Worm (Caenorhabditis elegans) whole organism, young adult: Measurements from ENCODE around the gene tbcb-1.

Source experiments
- B0019.2 ChIP-seq: fragments of 200-800 bp; sonication (Bioruptor generic); conservative IDR thresholded peaks from 2 replicates; pipeline ENCODE4 v1.3.6; 2022; ENCODE audit warnings: missing genetic modification reagents, missing genetic modification characterization, missing compliant biosample characterization
- B0261.1 ChIP-seq: sonication (generic microtip); optimal IDR thresholded peaks from 2 replicates; lab custom pipeline; 2016; ENCODE audit warnings: mild to moderate bottlenecking, missing genetic modification characterization, moderate library complexity, missing compliant biosample characterization
- B0336.3 ChIP-seq: fragments of 200-800 bp; sonication (Bioruptor generic); IDR thresholded peaks from 2 replicates; pipeline ENCODE4 v1.3.6; 2022; ENCODE audit warnings: missing genetic modification characterization, missing compliant biosample characterization
- C06A6.2 ChIP-seq: fragments of 200-800 bp; sonication (Bioruptor generic); conservative IDR thresholded peaks from 2 replicates; pipeline ENCODE4 v1.3.6; 2022; ENCODE audit warnings: missing genetic modification characterization, missing compliant biosample characterization
- C17E4.6 ChIP-seq: fragments of 200-800 bp; sonication (Bioruptor generic); IDR thresholded peaks from 2 replicates; pipeline ENCODE4 v1.3.6; 2022; ENCODE audit warnings: missing genetic modification reagents, missing genetic modification characterization, missing compliant biosample characterization
- F10E7.11 ChIP-seq: sonication (generic microtip); optimal IDR thresholded peaks from 2 replicates; lab custom pipeline; 2017; ENCODE audit warnings: mild to moderate bottlenecking, missing genetic modification characterization, moderate library complexity, missing compliant biosample characterization
- F37B4.10 ChIP-seq: fragments of 200-800 bp; sonication (Bioruptor generic); IDR thresholded peaks from 2 replicates; pipeline ENCODE4 v1.3.6; 2022; ENCODE audit warnings: missing genetic modification characterization, missing compliant biosample characterization
- F39B2.1 ChIP-seq: fragments of 200-800 bp; sonication (Bioruptor generic); IDR thresholded peaks from 2 replicates; pipeline ENCODE4 v1.3.6; 2022; ENCODE audit warnings: missing genetic modification reagents, missing genetic modification characterization, missing compliant biosample characterization
- F55B11.4 ChIP-seq: sonication (generic microtip); optimal IDR thresholded peaks from 2 replicates; lab custom pipeline; 2016; ENCODE audit warnings: missing compliant biosample characterization, missing genetic modification characterization, borderline replicate concordance; ENCODE audit not compliant: insufficient read depth
- K11D2.4 ChIP-seq: fragments of 200-800 bp; sonication (Bioruptor generic); IDR thresholded peaks from 2 replicates; pipeline ENCODE4 v1.3.6; 2022; ENCODE audit warnings: missing genetic modification reagents, missing genetic modification characterization, missing compliant biosample characterization
- Y79H2A.3 ChIP-seq: fragments of 200-800 bp; sonication (Bioruptor generic); conservative IDR thresholded peaks from 2 replicates; pipeline ENCODE4 v1.3.6; 2022; ENCODE audit warnings: missing genetic modification reagents, missing genetic modification characterization, missing compliant biosample characterization
- ZK185.1 ChIP-seq: sonication (generic microtip); optimal IDR thresholded peaks from 2 replicates; lab custom pipeline; 2016; ENCODE audit warnings: mild to moderate bottlenecking, missing genetic modification characterization, missing compliant biosample characterization; ENCODE audit not compliant: poor library complexity, severe bottlenecking
- akir-1 ChIP-seq: fragments of 200-800 bp; sonication (Bioruptor generic); optimal IDR thresholded peaks from 2 replicates; lab custom pipeline; 2018; ENCODE audit warnings: mild to moderate bottlenecking, missing genetic modification characterization, moderate library complexity, missing compliant biosample characterization
- aptf-3 ChIP-seq: fragments of 200-800 bp; sonication (Bioruptor generic); IDR thresholded peaks from 2 replicates; pipeline ENCODE4 v1.3.6; 2022; ENCODE audit warnings: missing genetic modification characterization, missing compliant biosample characterization
- athp-1 ChIP-seq: sonication (generic microtip); optimal IDR thresholded peaks from 2 replicates; lab custom pipeline; 2017; ENCODE audit warnings: mild to moderate bottlenecking, missing genetic modification characterization, missing compliant biosample characterization
- attf-6 ChIP-seq: fragments of 200-800 bp; sonication (Bioruptor generic); IDR thresholded peaks from 2 replicates; pipeline ENCODE4 v1.3.6; 2022; ENCODE audit warnings: missing genetic modification reagents, missing genetic modification characterization, missing compliant biosample characterization
- bed-1 ChIP-seq: fragments of 200-800 bp; sonication (Bioruptor generic); IDR thresholded peaks from 2 replicates; pipeline ENCODE4 v1.3.6; 2022; ENCODE audit warnings: missing genetic modification reagents, missing genetic modification characterization, missing compliant biosample characterization
- bed-2 ChIP-seq: fragments of 200-800 bp; sonication (Bioruptor generic); IDR thresholded peaks from 2 replicates; pipeline ENCODE4 v1.3.6; 2022; ENCODE audit warnings: missing genetic modification reagents, missing genetic modification characterization, missing compliant biosample characterization
- ccch-3 ChIP-seq: fragments of 200-800 bp; sonication (Bioruptor generic); optimal IDR thresholded peaks from 2 replicates; lab custom pipeline; 2018; ENCODE audit warnings: mild to moderate bottlenecking, missing genetic modification characterization, missing compliant biosample characterization
- cebp-1 ChIP-seq, 2 experiments: fragments of 200-800 bp in 1 of 2; sonication (Bioruptor generic) in 1 of 2; sonication (generic microtip) in 1 of 2; IDR thresholded peaks in 1 of 2; optimal IDR thresholded peaks in 1 of 2; 2 replicates each; pipeline versions ENCODE4 v1.3.6 to Lab custom; 2017 to 2022; ENCODE audit warnings: missing compliant biosample characterization in 2 of 2, missing genetic modification characterization in 2 of 2, mild to moderate bottlenecking in 1 of 2, missing genetic modification reagents in 1 of 2, moderate library complexity in 1 of 2
- cebp-2 ChIP-seq: fragments of 200-800 bp; sonication (Bioruptor generic); IDR thresholded peaks from 2 replicates; pipeline ENCODE4 v1.3.6; 2022; ENCODE audit warnings: missing genetic modification characterization, missing compliant biosample characterization
- ceh-58 ChIP-seq: fragments of 200-800 bp; sonication (Bioruptor generic); IDR thresholded peaks from 2 replicates; pipeline ENCODE4 v1.3.6; 2022; ENCODE audit warnings: missing genetic modification characterization, missing compliant biosample characterization
- egl-18 ChIP-seq: fragments of 200-800 bp; sonication (Bioruptor generic); IDR thresholded peaks from 2 replicates; pipeline ENCODE4 v1.3.6; 2022; ENCODE audit warnings: missing genetic modification reagents, missing genetic modification characterization, missing compliant biosample characterization
- ets-4 ChIP-seq: fragments of 200-800 bp; sonication (Bioruptor generic); optimal IDR thresholded peaks from 2 replicates; lab custom pipeline; 2018; ENCODE audit warnings: mild to moderate bottlenecking, missing genetic modification characterization, missing compliant biosample characterization
- him-1 ChIP-seq: sonication (generic microtip); optimal IDR thresholded peaks from 2 replicates; lab custom pipeline; 2016; ENCODE audit warnings: missing genotype, missing genetic modification reagents, missing genetic modification characterization, missing compliant biosample characterization
- hlh-12 ChIP-seq: sonication (generic microtip); optimal IDR thresholded peaks from 2 replicates; lab custom pipeline; 2016; ENCODE audit warnings: missing genetic modification characterization, missing compliant biosample characterization
- hlh-26 ChIP-seq: fragments of 200-800 bp; sonication (Bioruptor generic); conservative IDR thresholded peaks from 2 replicates; pipeline ENCODE4 v1.3.6; 2022; ENCODE audit warnings: missing genetic modification reagents, missing genetic modification characterization, missing compliant biosample characterization
- let-607 ChIP-seq, 2 experiments: fragments of 200-800 bp in 1 of 2; sonication (Bioruptor generic) in 1 of 2; sonication (generic microtip) in 1 of 2; optimal IDR thresholded peaks; 2 replicates each; lab custom pipeline; 2016 to 2018; ENCODE audit warnings: mild to moderate bottlenecking in 2 of 2, missing compliant biosample characterization in 2 of 2, missing genetic modification characterization in 2 of 2, moderate library complexity in 2 of 2, missing genotype in 1 of 2
- lin-54 ChIP-seq: fragments of 200-800 bp; sonication (Bioruptor generic); optimal IDR thresholded peaks from 2 replicates; lab custom pipeline; 2018; ENCODE audit warnings: mild to moderate bottlenecking, missing genetic modification characterization, missing compliant biosample characterization
- lsy-27 ChIP-seq: sonication (generic microtip); optimal IDR thresholded peaks from 2 replicates; lab custom pipeline; 2017; ENCODE audit warnings: missing genetic modification characterization, mild to moderate bottlenecking, missing compliant biosample characterization, antibody characterized with exemption, missing genotype, borderline replicate concordance; ENCODE audit not compliant: insufficient read depth
- madf-6 ChIP-seq: fragments of 200-800 bp; sonication (Bioruptor generic); IDR thresholded peaks from 2 replicates; pipeline ENCODE4 v1.3.6; 2022; ENCODE audit warnings: missing genetic modification reagents, missing genetic modification characterization, missing compliant biosample characterization
- mes-4 ChIP-seq: sonication (generic microtip); optimal IDR thresholded peaks from 2 replicates; lab custom pipeline; 2016; ENCODE audit warnings: missing genotype, missing genetic modification characterization, missing compliant biosample characterization
- mxl-1 ChIP-seq: sonication (generic microtip); optimal IDR thresholded peaks from 2 replicates; lab custom pipeline; 2016; ENCODE audit warnings: missing genetic modification characterization, missing compliant biosample characterization
- nfyb-1 ChIP-seq: fragments of 200-800 bp; sonication (Bioruptor generic); IDR thresholded peaks from 2 replicates; pipeline ENCODE4 v1.3.6; 2022; ENCODE audit warnings: missing genetic modification reagents, missing genetic modification characterization, missing compliant biosample characterization
- nhr-27 ChIP-seq: fragments of 200-800 bp; sonication (Bioruptor generic); optimal IDR thresholded peaks from 2 replicates; lab custom pipeline; 2018; ENCODE audit warnings: mild to moderate bottlenecking, missing genetic modification characterization, moderate library complexity, missing compliant biosample characterization
- nhr-80 ChIP-seq: sonication (generic microtip); optimal IDR thresholded peaks from 2 replicates; lab custom pipeline; 2016; ENCODE audit warnings: missing genetic modification characterization, missing compliant biosample characterization
- pbrm-1 ChIP-seq: fragments of 200-800 bp; sonication (Bioruptor generic); IDR thresholded peaks from 2 replicates; pipeline ENCODE4 v1.3.6; 2022; ENCODE audit warnings: missing genetic modification reagents, missing genetic modification characterization, missing compliant biosample characterization
- rcor-1 ChIP-seq: fragments of 200-800 bp; sonication (Bioruptor generic); IDR thresholded peaks from 2 replicates; pipeline ENCODE4 v1.3.6; 2022; ENCODE audit warnings: missing genetic modification reagents, missing genetic modification characterization, missing compliant biosample characterization
- rec-8 ChIP-seq, 2 experiments: sonication (generic microtip); optimal IDR thresholded peaks; 2 replicates each; lab custom pipeline; 2016; ENCODE audit warnings: mild to moderate bottlenecking in 2 of 2, missing genetic modification characterization in 2 of 2, missing genetic modification reagents in 2 of 2, missing genotype in 2 of 2, missing biosample characterization in 1 of 2, missing compliant biosample characterization in 1 of 2, moderate library complexity in 1 of 2
- sea-2 ChIP-seq: fragments of 200-800 bp; sonication (Bioruptor generic); IDR thresholded peaks from 2 replicates; pipeline ENCODE4 v1.3.6; 2022; ENCODE audit warnings: missing genetic modification characterization, missing compliant biosample characterization
- somi-1 ChIP-seq: fragments of 200-800 bp; sonication (Bioruptor generic); optimal IDR thresholded peaks from 2 replicates; lab custom pipeline; 2018; ENCODE audit warnings: mild to moderate bottlenecking, missing genetic modification characterization, missing compliant biosample characterization
- tbx-9 ChIP-seq: sonication (generic microtip); optimal IDR thresholded peaks from 2 replicates; lab custom pipeline; 2016; ENCODE audit warnings: borderline replicate concordance, missing genetic modification characterization, inconsistent platforms, missing compliant biosample characterization
- tlf-1 ChIP-seq: fragments of 200-800 bp; sonication (Bioruptor generic); optimal IDR thresholded peaks from 2 replicates; lab custom pipeline; 2018; ENCODE audit warnings: mild to moderate bottlenecking, missing genetic modification characterization, missing compliant biosample characterization
- zfh-2 ChIP-seq: fragments of 200-800 bp; sonication (Bioruptor generic); conservative IDR thresholded peaks from 2 replicates; pipeline ENCODE4 v1.3.6; 2022; ENCODE audit warnings: missing genetic modification reagents, missing genetic modification characterization, missing compliant biosample characterization
- ztf-18 ChIP-seq: sonication (generic microtip); optimal IDR thresholded peaks from 2 replicates; lab custom pipeline; 2016; ENCODE audit warnings: missing genotype, mild to moderate bottlenecking, missing genetic modification characterization, missing compliant biosample characterization
- ztf-22 ChIP-seq: fragments of 200-800 bp; sonication (Bioruptor generic); optimal IDR thresholded peaks from 2 replicates; lab custom pipeline; 2018; ENCODE audit warnings: mild to moderate bottlenecking, missing genetic modification characterization, moderate library complexity, missing compliant biosample characterization
- ztf-25 ChIP-seq: fragments of 200-800 bp; sonication (Bioruptor generic); IDR thresholded peaks from 2 replicates; pipeline ENCODE4 v1.3.6; 2022; ENCODE audit warnings: missing genetic modification reagents, missing genetic modification characterization, missing compliant biosample characterization
- ztf-3 ChIP-seq: fragments of 200-800 bp; sonication (Bioruptor generic); optimal IDR thresholded peaks from 2 replicates; lab custom pipeline; 2018; ENCODE audit warnings: mild to moderate bottlenecking, missing genetic modification characterization, missing compliant biosample characterization

Gene tbcb-1

ce11 chrV:13565197-13565596 is 26.7 kb upstream of the tbcb-1 start (continued):
- no peak for TF ChIP-seq F39B2.1 (GFP tag; lab: Robert Waterston, UW)
- TF ChIP-seq zfh-2 (GFP tag; lab: Robert Waterston, UW) = no peak; the same call in 1 of the 2 replicates
- TF ChIP-seq ztf-3 (GFP tag; lab: Kevin White, UChicago) = no peak
- peak; percentile 86 for TF ChIP-seq athp-1 (tag; lab: Kevin White, UChicago)
- TF ChIP-seq ztf-25 (GFP tag; lab: Robert Waterston, UW) = no peak
- TF ChIP-seq C17E4.6 (GFP tag; lab: Robert Waterston, UW) = no peak
- TF ChIP-seq nfyb-1 (GFP tag; lab: Robert Waterston, UW) = peak; percentile 80
- TF ChIP-seq ZK185.1 (tag; lab: Kevin White, UChicago) = peak; percentile 70
- no peak for TF ChIP-seq cebp-2 (GFP tag; lab: Robert Waterston, UW)
- no peak for TF ChIP-seq bed-1 (GFP tag; lab: Robert Waterston, UW)
- peak; percentile 86 for TF ChIP-seq rcor-1 (GFP tag; lab: Robert Waterston, UW)
- TF ChIP-seq mes-4 (tag; lab: Kevin White, UChicago) = no peak
- TF ChIP-seq rec-8 (tag; optimal IDR thresholded peaks at IDR 0.05; lab: Kevin White, UChicago) = no peak
- peak; percentile 63 for TF ChIP-seq tlf-1 (GFP tag; lab: Kevin White, UChicago)
- TF ChIP-seq B0019.2 = no peak
- no peak for TF ChIP-seq him-1 (tag; lab: Kevin White, UChicago)
- TF ChIP-seq somi-1 (GFP tag; lab: Kevin White, UChicago) = peak; percentile 82
- TF ChIP-seq mxl-1 = no peak
- peak; percentile 56 for TF ChIP-seq ztf-18
- no peak for TF ChIP-seq hlh-12 (tag; lab: Kevin White, UChicago)
- peak; percentile 5 for TF ChIP-seq ztf-22
- TF ChIP-seq ccch-3 (GFP tag; lab: Kevin White, UChicago) = no peak
- TF ChIP-seq F55B11.4 = no peak
- no peak for TF ChIP-seq F37B4.10 (GFP tag; lab: Robert Waterston, UW)
- TF ChIP-seq K11D2.4 (GFP tag; lab: Robert Waterston, UW) = peak; percentile 65; the same call in 1 of the 2 replicates
- TF ChIP-seq pbrm-1 (GFP tag; lab: Robert Waterston, UW) = peak; percentile 75
- no peak for TF ChIP-seq sea-2 (GFP tag; lab: Robert Waterston, UW)
- no peak for TF ChIP-seq attf-6 (GFP tag; lab: Robert Waterston, UW)
- TF ChIP-seq hlh-26 (GFP tag; lab: Robert Waterston, UW) = no peak
- no peak for TF ChIP-seq ceh-58 (GFP tag; lab: Robert Waterston, UW)
- peak; percentile 44; the same call in 1 of the 2 replicates for TF ChIP-seq cebp-1 (GFP tag; IDR thresholded peaks at IDR 0.05; lab: Robert Waterston, UW)
- peak; percentile 85 for TF ChIP-seq cebp-1 (tag; optimal IDR thresholded peaks at IDR 0.05; lab: Kevin White, UChicago)
- peak; percentile 97 for TF ChIP-seq nhr-80 (tag; lab: Kevin White, UChicago)
- TF ChIP-seq B0261.1 (tag; lab: Kevin White, UChicago) = no peak
- peak; percentile 68 for TF ChIP-seq ets-4
- TF ChIP-seq nhr-27 (tag; lab: Kevin White, UChicago) = no peak
- TF ChIP-seq let-607 (tag; optimal IDR thresholded peaks at IDR 0.05; lab: Kevin White, UChicago) = peak in 1 of 2 experiments; percentile 83
- TF ChIP-seq madf-6 (GFP tag; lab: Robert Waterston, UW) = peak; percentile 42; the same call in 1 of the 2 replicates
- TF ChIP-seq Y79H2A.3 (GFP tag; lab: Robert Waterston, UW) = no peak
- TF ChIP-seq akir-1 = no peak
- peak; percentile 57 for TF ChIP-seq B0336.3 (GFP tag; lab: Robert Waterston, UW)
- TF ChIP-seq lsy-27 (tag; lab: Kevin White, UChicago) = no peak
- peak; percentile 76 for TF ChIP-seq lin-54
- TF ChIP-seq F10E7.11 (tag; lab: Kevin White, UChicago) = no peak
- TF ChIP-seq aptf-3 = no peak
- TF ChIP-seq bed-2 (GFP tag; lab: Robert Waterston, UW) = no peak
- TF ChIP-seq C06A6.2 = peak; percentile 81
- TF ChIP-seq egl-18 (GFP tag; lab: Robert Waterston, UW) = no peak
- no peak for TF ChIP-seq tbx-9 (tag; lab: Kevin White, UChicago)
